Fruit fly (Drosophila melanogaster) whole organism, pupa: ENCODE results near the gene Nasp.

Source experiments
- CG12605 ChIP-seq: fragments of 200-800 bp; sonication (Bioruptor generic); IDR thresholded peaks from 2 replicates; pipeline ENCODE4 v1.3.6; 2022; ENCODE audit warnings: missing biosample characterization, missing genetic modification characterization
- CG15710 ChIP-seq: fragments of 200-800 bp; sonication (Bioruptor generic); optimal IDR thresholded peaks from 2 replicates; lab custom pipeline; 2018; ENCODE audit warnings: missing biosample characterization, mild to moderate bottlenecking, missing genetic modification characterization, moderate library complexity
- CG32121 ChIP-seq: fragments of 200-800 bp; sonication (Bioruptor generic); IDR thresholded peaks from 2 replicates; pipeline ENCODE4 v1.3.6; 2022; ENCODE audit warnings: missing biosample characterization, missing genetic modification characterization
- CG34367 ChIP-seq: fragments of 200-800 bp; sonication (Bioruptor generic); optimal IDR thresholded peaks from 2 replicates; lab custom pipeline; 2018; ENCODE audit warnings: missing biosample characterization, mild to moderate bottlenecking, missing genetic modification characterization
- CG8301 ChIP-seq: fragments of 200-800 bp; sonication (Bioruptor generic); optimal IDR thresholded peaks from 2 replicates; lab custom pipeline; 2018; ENCODE audit warnings: missing biosample characterization, mild to moderate bottlenecking, missing genetic modification characterization
- CG9948 ChIP-seq: fragments of 200-800 bp; sonication (Bioruptor generic); optimal IDR thresholded peaks from 2 replicates; lab custom pipeline; 2018; ENCODE audit warnings: missing biosample characterization, mild to moderate bottlenecking, missing genetic modification characterization, moderate library complexity
- D1 ChIP-seq: fragments of 200-800 bp; sonication (Bioruptor generic); optimal IDR thresholded peaks from 2 replicates; lab custom pipeline; 2018; ENCODE audit warnings: missing biosample characterization, mild to moderate bottlenecking, missing genetic modification characterization, moderate library complexity
- EcR ChIP-seq: fragments of 200-800 bp; sonication (Bioruptor generic); optimal IDR thresholded peaks from 3 replicates; lab custom pipeline; 2019; ENCODE audit warnings: missing biosample characterization, missing genetic modification characterization, mild to moderate bottlenecking, moderate library complexity, missing genetic modification reagents
- Ets98B ChIP-seq: fragments of 200-800 bp; sonication (Bioruptor generic); IDR thresholded peaks from 2 replicates; pipeline ENCODE4 v1.3.6; 2022; ENCODE audit warnings: missing biosample characterization, missing genetic modification characterization
- Pif1A ChIP-seq: fragments of 200-800 bp; sonication (Bioruptor generic); optimal IDR thresholded peaks from 3 replicates; lab custom pipeline; 2016; ENCODE audit warnings: missing biosample characterization, missing genetic modification characterization
- Pif1B ChIP-seq: fragments of 200-800 bp; sonication (Bioruptor generic); optimal IDR thresholded peaks from 3 replicates; lab custom pipeline; 2016; ENCODE audit warnings: missing biosample characterization, missing genetic modification characterization
- fd96Ca ChIP-seq: fragments of 200-800 bp; sonication (Bioruptor generic); IDR thresholded peaks from 3 replicates; pipeline ENCODE4 v1.3.6; 2022; ENCODE audit warnings: missing biosample characterization, missing genetic modification characterization
- gl ChIP-seq: fragments of 200-800 bp; sonication (Bioruptor generic); optimal IDR thresholded peaks from 2 replicates; lab custom pipeline; 2018; ENCODE audit warnings: missing biosample characterization, mild to moderate bottlenecking, missing genetic modification characterization
- rn ChIP-seq: fragments of 200-800 bp; sonication (Bioruptor generic); IDR thresholded peaks from 2 replicates; pipeline ENCODE4 v1.3.6; 2022; ENCODE audit warnings: missing biosample characterization, missing genetic modification characterization

DNA sequence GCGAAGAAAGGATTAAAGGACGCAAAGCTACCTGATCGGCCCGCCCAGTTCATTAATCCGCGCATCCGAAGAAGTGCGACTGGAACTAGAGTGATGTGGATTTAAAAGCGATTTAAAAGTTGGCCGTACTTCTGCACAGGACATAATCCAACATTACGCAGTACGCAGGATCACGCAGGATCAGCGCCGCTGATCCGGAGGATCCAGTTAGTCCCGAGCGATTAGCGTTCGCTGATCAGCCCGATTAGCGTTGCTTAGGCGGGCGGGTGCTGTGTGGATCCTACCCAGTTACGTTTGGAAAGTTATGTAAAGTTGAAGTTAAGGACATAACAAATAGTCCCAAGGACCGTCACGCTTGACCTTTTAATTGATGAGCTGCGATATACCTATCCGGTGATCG, 48.4 kb upstream of the Nasp start:
- no peak for TF ChIP-seq Pif1B (GFP tag; lab: Kevin White, UChicago)
- no peak for TF ChIP-seq CG32121 (GFP tag; lab: Robert Waterston, UW)
- no peak for TF ChIP-seq CG15710 (tag; lab: Kevin White, UChicago)
- no peak for TF ChIP-seq CG34367
- no peak for TF ChIP-seq fd96Ca (GFP tag; lab: Robert Waterston, UW)
- TF ChIP-seq D1 (tag; lab: Kevin White, UChicago), result no peak
- TF ChIP-seq CG9948, result no peak
- TF ChIP-seq CG8301 (tag; lab: Kevin White, UChicago), result no peak
- no peak for TF ChIP-seq rn (GFP tag; lab: Robert Waterston, UW)
- no peak for TF ChIP-seq CG12605 (GFP tag; lab: Robert Waterston, UW)
- TF ChIP-seq Pif1A, result no peak
- no peak for TF ChIP-seq gl
- TF ChIP-seq EcR, result no peak
- TF ChIP-seq Ets98B (GFP tag; lab: Robert Waterston, UW), result no peak
